Worm (Caenorhabditis elegans) whole organism, young adult: ENCODE data around the gene tut-1.

Experiments used
- F10E7.11 ChIP-seq: sonication (generic microtip); optimal IDR thresholded peaks from 2 replicates; lab custom pipeline; 2017; ENCODE audit warnings: mild to moderate bottlenecking, missing genetic modification characterization, moderate library complexity, missing compliant biosample characterization
- F22D6.2 ChIP-seq: sonication (generic microtip); optimal IDR thresholded peaks from 2 replicates; lab custom pipeline; 2016; ENCODE audit warnings: mild to moderate bottlenecking, missing genetic modification characterization, missing compliant biosample characterization
- F39B2.1 ChIP-seq: fragments of 200-800 bp; sonication (Bioruptor generic); IDR thresholded peaks from 2 replicates; pipeline ENCODE4 v1.3.6; 2022; ENCODE audit warnings: missing genetic modification reagents, missing genetic modification characterization, missing compliant biosample characterization
- F52B5.7 ChIP-seq: sonication (generic microtip); optimal IDR thresholded peaks from 2 replicates; lab custom pipeline; 2016; ENCODE audit warnings: mild to moderate bottlenecking, missing genetic modification characterization, missing compliant biosample characterization
- F55B11.4 ChIP-seq: sonication (generic microtip); optimal IDR thresholded peaks from 2 replicates; lab custom pipeline; 2016; ENCODE audit warnings: missing compliant biosample characterization, missing genetic modification characterization, borderline replicate concordance; ENCODE audit not compliant: insufficient read depth
- F57A8.1 ChIP-seq: fragments of 200-800 bp; sonication (Bioruptor generic); optimal IDR thresholded peaks from 2 replicates; lab custom pipeline; 2018; ENCODE audit warnings: mild to moderate bottlenecking, missing genetic modification characterization, moderate library complexity, missing compliant biosample characterization
- F57C9.4 ChIP-seq: sonication (generic microtip); optimal IDR thresholded peaks from 2 replicates; lab custom pipeline; 2017; ENCODE audit warnings: mild to moderate bottlenecking, missing genetic modification characterization, missing compliant biosample characterization
- K11D2.4 ChIP-seq: fragments of 200-800 bp; sonication (Bioruptor generic); IDR thresholded peaks from 2 replicates; pipeline ENCODE4 v1.3.6; 2022; ENCODE audit warnings: missing genetic modification reagents, missing genetic modification characterization, missing compliant biosample characterization
- Y53G8AR.9 ChIP-seq: fragments of 200-800 bp; sonication (Bioruptor generic); conservative IDR thresholded peaks from 2 replicates; pipeline ENCODE4 v1.3.6; 2022; ENCODE audit warnings: missing genetic modification reagents, missing genetic modification characterization, missing compliant biosample characterization
- ZK185.1 ChIP-seq: sonication (generic microtip); optimal IDR thresholded peaks from 2 replicates; lab custom pipeline; 2016; ENCODE audit warnings: mild to moderate bottlenecking, missing genetic modification characterization, missing compliant biosample characterization; ENCODE audit not compliant: poor library complexity, severe bottlenecking
- cebp-1 ChIP-seq, 2 experiments: fragments of 200-800 bp in 1 of 2; sonication (Bioruptor generic) in 1 of 2; sonication (generic microtip) in 1 of 2; IDR thresholded peaks in 1 of 2; optimal IDR thresholded peaks in 1 of 2; 2 replicates each; pipeline versions ENCODE4 v1.3.6 to Lab custom; 2017 to 2022; ENCODE audit warnings: missing compliant biosample characterization in 2 of 2, missing genetic modification characterization in 2 of 2, mild to moderate bottlenecking in 1 of 2, missing genetic modification reagents in 1 of 2, moderate library complexity in 1 of 2
- ceh-79 ChIP-seq: sonication (generic microtip); optimal IDR thresholded peaks from 2 replicates; lab custom pipeline; 2017; ENCODE audit warnings: mild to moderate bottlenecking, missing genetic modification characterization, missing compliant biosample characterization
- chd-7 ChIP-seq: sonication (generic microtip); optimal IDR thresholded peaks from 2 replicates; lab custom pipeline; 2016; ENCODE audit warnings: mild to moderate bottlenecking, missing genetic modification characterization, moderate library complexity, missing compliant biosample characterization
- dpff-1 ChIP-seq: sonication (generic microtip); optimal IDR thresholded peaks from 2 replicates; lab custom pipeline; 2017; ENCODE audit warnings: mild to moderate bottlenecking, missing genetic modification characterization, missing compliant biosample characterization
- hlh-12 ChIP-seq: sonication (generic microtip); optimal IDR thresholded peaks from 2 replicates; lab custom pipeline; 2016; ENCODE audit warnings: missing genetic modification characterization, missing compliant biosample characterization
- hlh-26 ChIP-seq: fragments of 200-800 bp; sonication (Bioruptor generic); conservative IDR thresholded peaks from 2 replicates; pipeline ENCODE4 v1.3.6; 2022; ENCODE audit warnings: missing genetic modification reagents, missing genetic modification characterization, missing compliant biosample characterization
- hmg-1.2 ChIP-seq: fragments of 200-800 bp; sonication (Bioruptor generic); IDR thresholded peaks from 2 replicates; pipeline ENCODE4 v1.3.6; 2022; ENCODE audit warnings: missing genetic modification reagents, missing genetic modification characterization, missing compliant biosample characterization
- let-526 ChIP-seq: fragments of 200-800 bp; sonication (Bioruptor generic); IDR thresholded peaks from 2 replicates; pipeline ENCODE4 v1.3.6; 2022; ENCODE audit warnings: missing genetic modification reagents, missing genetic modification characterization, missing compliant biosample characterization
- lin-26 ChIP-seq: fragments of 200-800 bp; sonication (Bioruptor generic); IDR thresholded peaks from 2 replicates; pipeline ENCODE4 v1.3.6; 2022; ENCODE audit warnings: missing genetic modification reagents, missing genetic modification characterization, missing compliant biosample characterization
- lin-35 ChIP-seq, 3 experiments: fragments of 150-350 bp in 2 of 3; sonication (generic microtip) in 1 of 3; optimal IDR thresholded peaks; 2 replicates each; lab custom pipeline; 2014 to 2018; ENCODE audit warnings: missing biosample characterization in 3 of 3, missing genetic modification characterization in 3 of 3, missing genetic modification reagents in 3 of 3
- madf-8 ChIP-seq: fragments of 200-800 bp; sonication (Bioruptor generic); conservative IDR thresholded peaks from 2 replicates; pipeline ENCODE4 v1.3.6; 2022; ENCODE audit warnings: missing genetic modification reagents, missing genetic modification characterization, missing compliant biosample characterization
- mes-4 ChIP-seq: sonication (generic microtip); optimal IDR thresholded peaks from 2 replicates; lab custom pipeline; 2016; ENCODE audit warnings: missing genotype, missing genetic modification characterization, missing compliant biosample characterization
- nhr-120 ChIP-seq: fragments of 200-800 bp; sonication (Bioruptor generic); IDR thresholded peaks from 2 replicates; pipeline ENCODE4 v1.3.6; 2022; ENCODE audit warnings: missing genetic modification characterization, missing compliant biosample characterization
- nhr-179 ChIP-seq: sonication (generic microtip); optimal IDR thresholded peaks from 2 replicates; lab custom pipeline; 2016; ENCODE audit warnings: mild to moderate bottlenecking, missing genetic modification characterization, missing compliant biosample characterization
- sdz-38 ChIP-seq: sonication (generic microtip); optimal IDR thresholded peaks from 2 replicates; lab custom pipeline; 2016; ENCODE audit warnings: missing genotype, missing genetic modification characterization, missing compliant biosample characterization
- zim-3 ChIP-seq: sonication (generic microtip); optimal IDR thresholded peaks from 2 replicates; lab custom pipeline; 2017; ENCODE audit warnings: mild to moderate bottlenecking, missing genetic modification characterization, moderate library complexity, missing compliant biosample characterization
- ztf-18 ChIP-seq: sonication (generic microtip); optimal IDR thresholded peaks from 2 replicates; lab custom pipeline; 2016; ENCODE audit warnings: missing genotype, mild to moderate bottlenecking, missing genetic modification characterization, missing compliant biosample characterization

The tut-1 gene

DNA sequence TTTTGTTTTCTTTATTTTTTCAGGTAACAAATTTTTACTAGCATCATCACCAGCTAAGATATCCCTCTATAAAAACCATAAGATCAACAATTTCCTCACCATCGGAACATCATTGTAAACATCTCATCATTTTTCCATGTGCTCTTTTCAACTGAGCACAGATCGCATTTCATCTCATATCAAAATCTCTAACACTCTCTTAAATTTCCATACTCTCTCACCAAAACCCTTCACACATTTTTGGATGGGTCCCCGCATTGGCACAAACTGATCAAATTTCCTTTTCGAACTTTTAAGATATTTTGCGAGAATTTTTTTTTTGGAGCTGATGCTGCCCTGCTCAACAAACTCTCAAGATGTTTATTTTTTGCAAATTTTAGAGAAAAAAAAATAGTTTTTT, 44.1 kb downstream of the tut-1 start:
- no peak for TF ChIP-seq F55B11.4 (tag; lab: Kevin White, UChicago)
- TF ChIP-seq F10E7.11 (tag; lab: Kevin White, UChicago), result no peak
- no peak for TF ChIP-seq hlh-12
- no peak for TF ChIP-seq lin-26 (GFP tag; lab: Robert Waterston, UW)
- TF ChIP-seq F39B2.1, result no peak
- TF ChIP-seq madf-8, result no peak
- TF ChIP-seq let-526 (GFP tag; lab: Robert Waterston, UW), result no peak
- no peak for TF ChIP-seq nhr-179 (tag; lab: Kevin White, UChicago)
- TF ChIP-seq F52B5.7 (tag; lab: Kevin White, UChicago), result no peak
- no peak for TF ChIP-seq F57C9.4
- TF ChIP-seq F57A8.1 (GFP tag; lab: Kevin White, UChicago), result no peak
- no peak for TF ChIP-seq Y53G8AR.9
- no peak for TF ChIP-seq lin-35 (GFP tag; optimal IDR thresholded peaks at IDR 0.05; lab: Kevin White, UChicago)
- TF ChIP-seq, all 124 proteins: peak for 0

DNA sequence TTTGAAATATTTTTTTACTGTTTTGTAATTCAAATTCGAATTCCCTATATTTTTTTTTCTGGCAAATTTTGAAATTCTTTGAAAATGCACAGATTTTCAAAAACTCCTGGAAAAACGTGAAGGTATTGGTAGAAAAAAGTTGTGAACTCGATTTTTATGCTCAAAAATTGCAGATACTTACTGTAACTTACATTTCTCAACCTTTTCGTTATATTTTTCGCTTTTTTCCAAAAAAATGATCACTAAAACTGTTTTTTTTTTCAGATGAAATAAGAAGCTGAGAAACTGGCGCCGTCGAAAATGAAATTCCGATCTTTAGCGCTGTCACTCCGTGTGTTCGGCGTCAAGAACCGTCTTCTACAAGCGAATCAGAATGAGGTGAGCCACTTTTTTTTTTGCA, 45.4 kb downstream of the tut-1 start, which contains the start of gene T05C7.8:
Gene T05C7.8, plus strand, starts transcription at position 301 of the 400 bp plus-strand sequence.
- TF ChIP-seq zim-3 (tag; lab: Kevin White, UChicago) (no peak), hlh-26 (GFP tag; lab: Robert Waterston, UW) (no peak), K11D2.4 (GFP tag; lab: Robert Waterston, UW) (no peak)
- TF ChIP-seq, all 124 proteins: peak for 0

DNA sequence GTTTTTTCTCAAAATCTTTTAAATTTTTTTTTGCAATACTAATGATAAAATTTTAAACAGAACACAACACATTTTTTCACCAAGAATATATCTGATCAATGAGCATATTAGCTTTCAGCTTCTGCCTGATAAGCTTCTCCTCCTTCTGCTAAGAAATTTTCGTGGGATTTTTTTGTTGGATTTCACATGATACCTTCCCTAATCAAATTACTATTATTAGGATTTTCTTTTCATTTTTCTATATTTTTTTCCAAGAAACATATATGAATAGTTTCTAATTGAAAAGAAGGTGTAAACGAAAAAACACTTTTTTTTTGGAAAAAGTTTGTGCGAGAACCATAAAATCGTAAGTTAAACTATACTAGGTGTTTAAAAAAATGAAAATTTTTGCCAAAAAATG, 48.3 kb downstream of the tut-1 start:
- TF ChIP-seq zim-3 (tag; lab: Kevin White, UChicago), result no peak
- no peak for TF ChIP-seq dpff-1 (tag; lab: Kevin White, UChicago)
- no peak for TF ChIP-seq mes-4
- no peak for TF ChIP-seq nhr-120 (GFP tag; lab: Robert Waterston, UW)
- no peak for TF ChIP-seq cebp-1 (GFP tag; IDR thresholded peaks at IDR 0.05; lab: Robert Waterston, UW)
- no peak for TF ChIP-seq cebp-1 (tag; optimal IDR thresholded peaks at IDR 0.05; lab: Kevin White, UChicago)
- no peak for TF ChIP-seq ceh-79 (tag; lab: Kevin White, UChicago)
- TF ChIP-seq hmg-1.2, result no peak
- TF ChIP-seq F57C9.4, result no peak
- no peak for TF ChIP-seq F22D6.2 (tag; lab: Kevin White, UChicago)
- TF ChIP-seq chd-7, result no peak
- TF ChIP-seq ZK185.1 (tag; lab: Kevin White, UChicago), result no peak
- TF ChIP-seq, all 124 proteins: peak for 0

DNA sequence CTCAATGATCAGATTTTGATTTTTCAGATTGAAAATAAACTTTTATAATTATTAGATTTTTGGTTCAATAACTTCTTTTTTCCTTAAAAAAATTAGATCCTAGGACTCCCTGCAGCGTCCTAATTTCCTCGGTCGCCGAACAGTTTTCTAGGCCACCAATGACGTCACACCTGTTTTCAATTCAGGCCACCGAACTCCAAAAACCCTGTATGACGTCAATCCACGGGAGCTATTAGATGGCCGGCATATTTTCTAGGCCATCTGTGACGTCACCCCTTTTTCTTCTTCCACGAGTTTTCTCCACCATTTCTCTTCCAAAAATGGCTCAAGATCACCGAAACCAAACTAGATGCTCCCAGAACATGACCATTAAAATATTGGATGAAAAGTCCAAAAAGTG, 50.2 kb downstream of the tut-1 start:
- TF ChIP-seq lin-35 (GFP tag; optimal IDR thresholded peaks at IDR 0.05; lab: Kevin White, UChicago), result no peak
- TF ChIP-seq sdz-38 (tag; lab: Kevin White, UChicago), result no peak
- no peak for TF ChIP-seq ztf-18
- TF ChIP-seq cebp-1 (GFP tag; IDR thresholded peaks at IDR 0.05; lab: Robert Waterston, UW), result no peak
- TF ChIP-seq cebp-1 (tag; optimal IDR thresholded peaks at IDR 0.05; lab: Kevin White, UChicago), result no peak
